Worm (Caenorhabditis elegans) whole organism, L3 larva: ENCODE results near the gene golg-4.
A peak's percentile ranks its signal among the peaks of the same experiment; 100 is the strongest.

Experiments used
- R02D3.7 ChIP-seq: fragments of 150-350 bp; optimal IDR thresholded peaks from 2 replicates; lab custom pipeline; 2014; ENCODE audit warnings: missing biosample characterization, missing genetic modification characterization
- ZK546.5 ChIP-seq: sonication (generic microtip); optimal IDR thresholded peaks from 2 replicates; lab custom pipeline; 2017; ENCODE audit warnings: missing biosample characterization, missing genetic modification characterization
- aly-2 ChIP-seq: fragments of 150-350 bp; optimal IDR thresholded peaks from 2 replicates; lab custom pipeline; 2014; ENCODE audit warnings: missing biosample characterization, missing genetic modification characterization
- ama-1 ChIP-seq: fragments of 150-350 bp; optimal IDR thresholded peaks from 2 replicates; lab custom pipeline; 2018
- ceh-16 ChIP-seq: sonication (generic microtip); optimal IDR thresholded peaks from 2 replicates; lab custom pipeline; 2017; ENCODE audit warnings: missing biosample characterization, missing genetic modification characterization
- ceh-28 ChIP-seq: fragments of 150-350 bp; optimal IDR thresholded peaks from 2 replicates; lab custom pipeline; 2014; ENCODE audit warnings: missing biosample characterization, missing genetic modification reagents, missing genetic modification characterization
- ceh-82 ChIP-seq: fragments of 150-350 bp; optimal IDR thresholded peaks from 2 replicates; lab custom pipeline; 2014; ENCODE audit warnings: missing biosample characterization, missing genetic modification characterization
- ceh-9 ChIP-seq: sonication (generic microtip); optimal IDR thresholded peaks from 2 replicates; lab custom pipeline; 2018; ENCODE audit warnings: missing biosample characterization, missing genetic modification characterization
- daf-12 ChIP-seq: fragments of 150-350 bp; optimal IDR thresholded peaks from 2 replicates; lab custom pipeline; 2014; ENCODE audit warnings: missing biosample characterization, missing genetic modification reagents, missing genetic modification characterization
- egl-27 ChIP-seq: sonication (generic microtip); optimal IDR thresholded peaks from 4 replicates; lab custom pipeline; 2017; ENCODE audit warnings: missing biosample characterization, missing genetic modification reagents, missing genetic modification characterization
- egl-5 ChIP-seq: fragments of 150-350 bp; optimal IDR thresholded peaks from 2 replicates; lab custom pipeline; 2017; ENCODE audit warnings: missing biosample characterization, missing genetic modification reagents, missing genetic modification characterization, inconsistent platforms
- elt-1 ChIP-seq: fragments of 150-350 bp; optimal IDR thresholded peaks from 2 replicates; lab custom pipeline; 2014; ENCODE audit warnings: missing biosample characterization, missing genetic modification characterization
- elt-2 ChIP-seq: sonication (generic microtip); optimal IDR thresholded peaks from 2 replicates; lab custom pipeline; 2016; ENCODE audit warnings: missing genetic modification reagents, mild to moderate bottlenecking, missing genetic modification characterization, missing compliant biosample characterization
- elt-3 ChIP-seq, 3 experiments: fragments of 150-350 bp in 1 of 3; sonication (generic microtip) in 2 of 3; optimal IDR thresholded peaks; 2 replicates in 2 of 3; 4 replicates in 1 of 3; lab custom pipeline; 2014 to 2017; ENCODE audit warnings: missing biosample characterization in 3 of 3, missing genetic modification characterization in 3 of 3
- eor-1 ChIP-seq, 2 experiments: fragments of 150-350 bp; optimal IDR thresholded peaks; 2 replicates each; lab custom pipeline; 2014 to 2018; ENCODE audit warnings: missing biosample characterization in 2 of 2, missing genetic modification characterization in 2 of 2
- fkh-10 ChIP-seq: sonication (generic microtip); optimal IDR thresholded peaks from 2 replicates; lab custom pipeline; 2017; ENCODE audit warnings: missing biosample characterization, missing genetic modification reagents, missing genetic modification characterization
- fkh-2 ChIP-seq: fragments of 150-350 bp; optimal IDR thresholded peaks from 2 replicates; lab custom pipeline; 2014; ENCODE audit warnings: missing biosample characterization, missing genetic modification reagents, missing genetic modification characterization
- fos-1 ChIP-seq: fragments of 150-350 bp; optimal IDR thresholded peaks from 2 replicates; lab custom pipeline; 2014; ENCODE audit warnings: missing biosample characterization, missing genetic modification characterization
- hmg-11 ChIP-seq: sonication (generic microtip); optimal IDR thresholded peaks from 2 replicates; lab custom pipeline; 2016; ENCODE audit warnings: missing genetic modification characterization, missing compliant biosample characterization
- jun-1 ChIP-seq: fragments of 150-350 bp; optimal IDR thresholded peaks from 2 replicates; lab custom pipeline; 2014; ENCODE audit warnings: missing biosample characterization, missing genetic modification reagents, missing genetic modification characterization
- lin-39 ChIP-seq: fragments of 150-350 bp; optimal IDR thresholded peaks from 2 replicates; lab custom pipeline; 2018; ENCODE audit warnings: missing biosample characterization, missing genetic modification reagents, missing genetic modification characterization
- lsy-12 ChIP-seq: sonication (generic microtip); optimal IDR thresholded peaks from 2 replicates; lab custom pipeline; 2016; ENCODE audit warnings: mild to moderate bottlenecking, missing genetic modification characterization, missing compliant biosample characterization
- mdl-1 ChIP-seq: fragments of 150-350 bp; optimal IDR thresholded peaks from 2 replicates; lab custom pipeline; 2014; ENCODE audit warnings: missing biosample characterization, missing genetic modification characterization
- mml-1 ChIP-seq: fragments of 150-350 bp; sonication (generic microtip); optimal IDR thresholded peaks from 3 replicates; lab custom pipeline; 2014; ENCODE audit warnings: missing biosample characterization, missing genetic modification characterization
- nfya-1 ChIP-seq: sonication (generic microtip); optimal IDR thresholded peaks from 2 replicates; lab custom pipeline; 2017; ENCODE audit warnings: missing genetic modification characterization, mild to moderate bottlenecking, missing compliant biosample characterization, antibody characterized with exemption, moderate library complexity; ENCODE audit not compliant: insufficient read depth
- nhr-11 ChIP-seq: fragments of 150-350 bp; optimal IDR thresholded peaks from 2 replicates; lab custom pipeline; 2014; ENCODE audit warnings: missing biosample characterization, missing genetic modification characterization
- nhr-12 ChIP-seq: fragments of 150-350 bp; optimal IDR thresholded peaks from 2 replicates; lab custom pipeline; 2014; ENCODE audit warnings: missing biosample characterization, missing genetic modification characterization
- nhr-23 ChIP-seq: fragments of 150-350 bp; optimal IDR thresholded peaks from 2 replicates; lab custom pipeline; 2014; ENCODE audit warnings: missing biosample characterization, missing genetic modification reagents, missing genetic modification characterization
- nhr-237 ChIP-seq: fragments of 150-350 bp; optimal IDR thresholded peaks from 2 replicates; lab custom pipeline; 2014; ENCODE audit warnings: missing biosample characterization, missing genetic modification characterization
- nhr-25 ChIP-seq: sonication (generic microtip); optimal IDR thresholded peaks from 2 replicates; lab custom pipeline; 2017; ENCODE audit warnings: missing biosample characterization, missing genetic modification characterization
- nhr-28 ChIP-seq: fragments of 150-350 bp; optimal IDR thresholded peaks from 2 replicates; lab custom pipeline; 2014; ENCODE audit warnings: missing biosample characterization, missing genetic modification characterization
- nhr-43 ChIP-seq: sonication (generic microtip); optimal IDR thresholded peaks from 2 replicates; lab custom pipeline; 2016; ENCODE audit warnings: mild to moderate bottlenecking, missing genetic modification characterization, missing compliant biosample characterization; ENCODE audit not compliant: poor library complexity, severe bottlenecking
- nhr-67 ChIP-seq: fragments of 150-350 bp; optimal IDR thresholded peaks from 2 replicates; lab custom pipeline; 2014; ENCODE audit warnings: missing biosample characterization, missing genetic modification characterization
- nhr-76 ChIP-seq: fragments of 150-350 bp; sonication (generic microtip); optimal IDR thresholded peaks from 5 replicates; lab custom pipeline; 2014; ENCODE audit warnings: missing biosample characterization, missing genetic modification characterization
- nhr-77 ChIP-seq: fragments of 150-350 bp; optimal IDR thresholded peaks from 2 replicates; lab custom pipeline; 2014; ENCODE audit warnings: missing biosample characterization, missing genetic modification characterization
- pha-4 ChIP-seq: fragments of 150-350 bp; optimal IDR thresholded peaks from 2 replicates; lab custom pipeline; 2014; ENCODE audit warnings: missing biosample characterization, missing genetic modification reagents, missing genetic modification characterization
- pqm-1 ChIP-seq: fragments of 150-350 bp; optimal IDR thresholded peaks from 2 replicates; lab custom pipeline; 2017; ENCODE audit warnings: missing biosample characterization, missing genetic modification characterization, inconsistent platforms
- sea-2 ChIP-seq: fragments of 150-350 bp; sonication (generic microtip); optimal IDR thresholded peaks from 4 replicates; lab custom pipeline; 2014; ENCODE audit warnings: missing biosample characterization, missing genetic modification reagents, missing genetic modification characterization
- skn-1 ChIP-seq: fragments of 150-350 bp; optimal IDR thresholded peaks from 2 replicates; lab custom pipeline; 2014; ENCODE audit warnings: missing biosample characterization, missing genetic modification characterization
- snpc-4 ChIP-seq: fragments of 150-350 bp; optimal IDR thresholded peaks from 2 replicates; lab custom pipeline; 2014; ENCODE audit warnings: missing biosample characterization, missing genetic modification characterization
- tbx-2 ChIP-seq: sonication (generic microtip); optimal IDR thresholded peaks from 2 replicates; lab custom pipeline; 2016; ENCODE audit warnings: mild to moderate bottlenecking, missing genetic modification characterization, missing compliant biosample characterization
- unc-39 ChIP-seq: sonication (generic microtip); optimal IDR thresholded peaks from 4 replicates; lab custom pipeline; 2017; ENCODE audit warnings: missing biosample characterization, missing genetic modification characterization
- unc-62 ChIP-seq: fragments of 150-350 bp; sonication (generic microtip); optimal IDR thresholded peaks from 4 replicates; lab custom pipeline; 2014; ENCODE audit warnings: missing biosample characterization, missing genetic modification reagents, missing genetic modification characterization
- zag-1 ChIP-seq: fragments of 150-350 bp; optimal IDR thresholded peaks from 2 replicates; lab custom pipeline; 2014; ENCODE audit warnings: missing biosample characterization, missing genetic modification characterization
- ztf-11 ChIP-seq: fragments of 150-350 bp; optimal IDR thresholded peaks from 2 replicates; lab custom pipeline; 2014; ENCODE audit warnings: missing biosample characterization, missing genetic modification characterization
- ztf-4 ChIP-seq: fragments of 150-350 bp; optimal IDR thresholded peaks from 2 replicates; lab custom pipeline; 2014; ENCODE audit warnings: missing biosample characterization, missing genetic modification characterization

The golg-4 gene

DNA sequence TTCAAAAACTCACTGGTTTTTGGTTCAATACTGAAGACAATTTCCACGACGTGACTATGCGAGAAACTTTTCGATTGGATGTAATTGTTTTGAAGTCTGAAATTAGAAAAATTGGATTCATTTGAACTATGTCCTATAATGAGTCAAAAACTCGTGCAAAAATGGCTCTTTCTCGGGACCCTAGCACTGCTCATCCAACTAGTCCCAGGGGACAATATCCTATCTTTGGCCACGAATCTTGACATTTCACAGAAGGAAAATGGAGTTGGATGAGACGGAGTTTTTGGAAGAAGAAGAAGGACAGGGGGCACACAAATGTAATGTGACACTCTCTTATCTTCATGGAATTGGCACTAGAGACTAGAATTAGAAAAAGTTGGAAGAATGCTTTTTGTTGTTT, 23.5 kb upstream of the golg-4 start:
- TF ChIP-seq nhr-76 (tag; lab: Kevin White, UChicago) (no peak), elt-1 (tag; lab: Kevin White, UChicago) (peak; percentile 9), ama-1 (lab: Kevin White, UChicago) (no peak), ceh-28 (tag; lab: Kevin White, UChicago) (no peak), elt-3 (tag; optimal IDR thresholded peaks at IDR 0.05; lab: Kevin White, UChicago) (no peak), nhr-67 (tag; lab: Kevin White, UChicago) (no peak)

DNA sequence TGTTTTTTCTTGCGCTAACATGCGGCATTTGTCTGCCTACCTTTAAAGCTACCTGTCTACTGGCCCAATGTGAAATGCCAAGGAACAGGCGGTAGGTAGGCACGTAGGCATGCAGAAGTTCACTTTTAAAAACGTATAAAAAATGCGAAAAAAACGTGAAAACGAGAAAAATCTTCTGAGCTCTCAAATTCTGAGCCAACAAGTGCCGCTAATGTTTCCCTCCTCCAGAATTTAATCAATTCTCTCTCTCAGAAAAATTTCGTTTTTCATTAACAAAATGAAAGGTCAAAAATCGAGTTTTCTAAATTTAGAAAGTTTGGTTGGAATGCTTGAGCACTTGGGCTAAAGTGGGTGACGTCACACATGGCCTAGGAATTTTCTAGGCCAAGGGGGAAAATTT, 22.9 kb upstream of the golg-4 start:
- TF ChIP-seq aly-2 (tag; lab: Kevin White, UChicago) (no peak), snpc-4 (tag; lab: Kevin White, UChicago) (no peak), unc-39 (tag; lab: Kevin White, UChicago) (no peak), eor-1 (tag; optimal IDR thresholded peaks at IDR 0.05; lab: Kevin White, UChicago) (no peak), pqm-1 (tag; lab: Kevin White, UChicago) (no peak), ZK546.5 (no peak), nhr-11 (tag; lab: Kevin White, UChicago) (no peak), mdl-1 (tag; lab: Kevin White, UChicago) (no peak), tbx-2 (no peak), elt-1 (tag; lab: Kevin White, UChicago) (no peak), nhr-237 (tag; lab: Kevin White, UChicago) (no peak), mml-1 (no peak), fos-1 (tag; lab: Kevin White, UChicago) (no peak), nhr-28 (tag; lab: Kevin White, UChicago) (no peak), nhr-67 (tag; lab: Kevin White, UChicago) (no peak), lsy-12 (tag; lab: Kevin White, UChicago) (no peak), sea-2 (no peak), fkh-10 (GFP tag; lab: Kevin White, UChicago) (no peak), lin-39 (tag; lab: Kevin White, UChicago) (no peak)

- TF ChIP-seq ceh-28 (tag; lab: Kevin White, UChicago) (no peak), aly-2 (tag; lab: Kevin White, UChicago) (no peak), egl-5 (tag; lab: Kevin White, UChicago) (no peak), lin-39 (tag; lab: Kevin White, UChicago) (peak; percentile 37), fkh-10 (GFP tag; lab: Kevin White, UChicago) (no peak), nhr-25 (tag; lab: Kevin White, UChicago) (no peak), nhr-67 (tag; lab: Kevin White, UChicago) (no peak), nhr-28 (tag; lab: Kevin White, UChicago) (no peak), unc-62 (no peak), R02D3.7 (tag; lab: Kevin White, UChicago) (no peak), ama-1 (lab: Kevin White, UChicago) (no peak), ceh-16 (tag; lab: Kevin White, UChicago) (no peak), ceh-82 (tag; lab: Kevin White, UChicago) (no peak), lsy-12 (tag; lab: Kevin White, UChicago) (peak; percentile 7), fkh-2 (tag; lab: Kevin White, UChicago) (no peak), nhr-76 (tag; lab: Kevin White, UChicago) (no peak), ZK546.5 (no peak), daf-12 (no peak), nhr-43 (no peak), zag-1 (tag; lab: Kevin White, UChicago) (no peak), mdl-1 (tag; lab: Kevin White, UChicago) (no peak), mml-1 (no peak), ztf-11 (no peak), nhr-12 (tag; lab: Kevin White, UChicago) (no peak), elt-3 (tag; optimal IDR thresholded peaks at IDR 0.05; lab: Kevin White, UChicago) (no peak), pqm-1 (tag; lab: Kevin White, UChicago) (no peak), ceh-9 (no peak), fos-1 (tag; lab: Kevin White, UChicago) (no peak), hmg-11 (tag; lab: Kevin White, UChicago) (peak; percentile 19), eor-1 (tag; optimal IDR thresholded peaks at IDR 0.05; lab: Kevin White, UChicago) (no peak), ztf-4 (tag; lab: Kevin White, UChicago) (no peak), skn-1 (tag; lab: Kevin White, UChicago) (no peak), tbx-2 (no peak), unc-39 (tag; lab: Kevin White, UChicago) (no peak), jun-1 (tag; lab: Kevin White, UChicago) (peak; percentile 15), snpc-4 (tag; lab: Kevin White, UChicago) (no peak), nhr-77 (tag; lab: Kevin White, UChicago) (no peak), sea-2 (no peak), nhr-11 (tag; lab: Kevin White, UChicago) (no peak), egl-27 (tag; lab: Kevin White, UChicago) (peak; percentile 19), pha-4 (tag; lab: Kevin White, UChicago) (no peak), nfya-1 (peak; percentile 71), nhr-23 (peak; percentile 4), elt-1 (tag; lab: Kevin White, UChicago) (no peak), elt-2 (peak; percentile 61)
These were observed 15.8 kb upstream of the golg-4 start, which contains the start of the genes elmd-1 and hecw-1 for ce11 chrIII:3389426-3390020. elmd-1 (plus strand) TSS chrIII:3389919. hecw-1 (minus strand) TSS chrIII:3389970.
